Fruit fly (Drosophila melanogaster) whole organism, embryonic: ENCODE data around the gene CG44271.
A peak's percentile ranks its signal among the peaks of the same experiment; 100 is the strongest.

Experiments
- BEAF-32 ChIP-seq: fragments of 200-800 bp; sonication (Bioruptor generic); optimal IDR thresholded peaks from 3 replicates; lab custom pipeline; 2017; ENCODE audit warnings: missing biosample characterization, missing genetic modification characterization, mild to moderate bottlenecking, moderate library complexity, missing genetic modification reagents
- CG14441 ChIP-seq: fragments of 200-800 bp; sonication (Bioruptor generic); IDR thresholded peaks from 2 replicates; pipeline ENCODE4 v1.3.6; 2022; ENCODE audit warnings: missing biosample characterization, missing genetic modification characterization
- CG15269 ChIP-seq: fragments of 200-800 bp; sonication (Bioruptor generic); optimal IDR thresholded peaks from 2 replicates; lab custom pipeline; 2018; ENCODE audit warnings: missing biosample characterization, mild to moderate bottlenecking, missing genetic modification characterization, moderate library complexity
- CG15696 ChIP-seq: fragments of 200-800 bp; sonication (Bioruptor generic); optimal IDR thresholded peaks from 2 replicates; lab custom pipeline; 2019; ENCODE audit warnings: missing biosample characterization, mild to moderate bottlenecking, missing genetic modification characterization, moderate library complexity
- CG16863 ChIP-seq: fragments of 200-800 bp; sonication (Bioruptor generic); optimal IDR thresholded peaks from 3 replicates; lab custom pipeline; 2016; ENCODE audit warnings: missing biosample characterization, missing genetic modification characterization
- CG18476 ChIP-seq: fragments of 200-800 bp; sonication (Bioruptor generic); optimal IDR thresholded peaks from 2 replicates; lab custom pipeline; 2016; ENCODE audit warnings: missing biosample characterization, mild to moderate bottlenecking, missing genetic modification characterization
- CG2202 ChIP-seq: fragments of 200-800 bp; sonication (Bioruptor generic); optimal IDR thresholded peaks from 2 replicates; lab custom pipeline; 2018; ENCODE audit warnings: missing biosample characterization, mild to moderate bottlenecking, missing genetic modification characterization
- CG3163 ChIP-seq: fragments of 200-800 bp; sonication (Bioruptor generic); optimal IDR thresholded peaks from 3 replicates; lab custom pipeline; 2016; ENCODE audit warnings: missing biosample characterization, missing genetic modification characterization
- CG33213 ChIP-seq: fragments of 200-800 bp; sonication (Bioruptor generic); optimal IDR thresholded peaks from 3 replicates; lab custom pipeline; 2016; ENCODE audit warnings: missing biosample characterization, missing genetic modification characterization
- CG3995 ChIP-seq: fragments of 200-800 bp; sonication (Bioruptor generic); optimal IDR thresholded peaks from 3 replicates; lab custom pipeline; 2016; ENCODE audit warnings: missing biosample characterization, missing genetic modification characterization
- CG4820 ChIP-seq: fragments of 200-800 bp; sonication (Bioruptor generic); optimal IDR thresholded peaks from 3 replicates; lab custom pipeline; 2016; ENCODE audit warnings: missing biosample characterization, missing genetic modification characterization
- CG7357 ChIP-seq: fragments of 200-800 bp; sonication (Bioruptor generic); IDR thresholded peaks from 3 replicates; pipeline ENCODE4 v1.3.6; 2022; ENCODE audit warnings: missing biosample characterization, missing genetic modification characterization
- CG7745 ChIP-seq: fragments of 200-800 bp; sonication (Bioruptor generic); optimal IDR thresholded peaks from 2 replicates; lab custom pipeline; 2018; ENCODE audit warnings: missing biosample characterization, mild to moderate bottlenecking, missing genetic modification characterization, moderate library complexity
- CG7987 ChIP-seq: fragments of 200-800 bp; sonication (Bioruptor generic); optimal IDR thresholded peaks from 2 replicates; lab custom pipeline; 2018; ENCODE audit warnings: missing biosample characterization, mild to moderate bottlenecking, missing genetic modification characterization, moderate library complexity
- CG9609 ChIP-seq: fragments of 200-800 bp; sonication (Bioruptor generic); optimal IDR thresholded peaks from 3 replicates; lab custom pipeline; 2016; ENCODE audit warnings: missing biosample characterization, missing genetic modification characterization
- CG9817 ChIP-seq: fragments of 200-800 bp; sonication (Bioruptor generic); optimal IDR thresholded peaks from 2 replicates; lab custom pipeline; 2018; ENCODE audit warnings: missing biosample characterization, mild to moderate bottlenecking, missing genetic modification characterization, moderate library complexity
- CoRest ChIP-seq: fragments of 200-800 bp; sonication (Bioruptor generic); optimal IDR thresholded peaks from 3 replicates; lab custom pipeline; 2018; ENCODE audit warnings: missing biosample characterization, mild to moderate bottlenecking, missing genetic modification characterization, moderate library complexity
- D19B ChIP-seq: fragments of 200-800 bp; sonication (Bioruptor generic); optimal IDR thresholded peaks from 2 replicates; lab custom pipeline; 2017; ENCODE audit warnings: missing biosample characterization, mild to moderate bottlenecking, missing genetic modification characterization
- Dbx ChIP-seq: fragments of 200-800 bp; sonication (Bioruptor generic); IDR thresholded peaks from 3 replicates; pipeline ENCODE4 v1.3.6; 2022; ENCODE audit warnings: missing biosample characterization, missing genetic modification characterization
- Deaf1 ChIP-seq: fragments of 200-800 bp; optimal IDR thresholded peaks from 3 replicates; lab custom pipeline; 2019; ENCODE audit warnings: missing biosample characterization, mild to moderate bottlenecking, missing genetic modification characterization, moderate library complexity
- Dll ChIP-seq: fragments of 200-800 bp; sonication (Bioruptor generic); IDR thresholded peaks from 4 replicates; pipeline ENCODE4 v1.3.6; 2022; ENCODE audit warnings: missing biosample characterization, missing genetic modification characterization; ENCODE audit not compliant: partially characterized antibody
- Gug ChIP-seq: fragments of 200-800 bp; sonication (Bioruptor generic); IDR thresholded peaks from 4 replicates; pipeline ENCODE4 v1.3.6; 2022; ENCODE audit warnings: missing biosample characterization, missing genetic modification characterization
- HLHmδ ChIP-seq: fragments of 200-800 bp; sonication (Bioruptor generic); optimal IDR thresholded peaks from 2 replicates; lab custom pipeline; 2018; ENCODE audit warnings: missing biosample characterization, mild to moderate bottlenecking, missing genetic modification characterization, moderate library complexity
- Hey ChIP-seq: fragments of 200-800 bp; sonication (Bioruptor generic); optimal IDR thresholded peaks from 3 replicates; lab custom pipeline; 2018; ENCODE audit warnings: missing biosample characterization, mild to moderate bottlenecking, missing genetic modification characterization
- HmgZ ChIP-seq: fragments of 200-800 bp; sonication (Bioruptor generic); optimal IDR thresholded peaks from 2 replicates; lab custom pipeline; 2018; ENCODE audit warnings: missing biosample characterization, mild to moderate bottlenecking, missing genetic modification characterization
- Myb ChIP-seq: fragments of 200-800 bp; sonication (Bioruptor generic); optimal IDR thresholded peaks from 2 replicates; lab custom pipeline; 2016; ENCODE audit warnings: missing biosample characterization, missing genetic modification characterization
- Nf-YB ChIP-seq: fragments of 200-800 bp; sonication (Bioruptor generic); optimal IDR thresholded peaks from 3 replicates; lab custom pipeline; 2019; ENCODE audit warnings: missing biosample characterization, mild to moderate bottlenecking, missing genetic modification characterization, moderate library complexity
- Rfx ChIP-seq: fragments of 200-800 bp; sonication (Bioruptor generic); IDR thresholded peaks from 2 replicates; pipeline ENCODE4 v1.3.6; 2022; ENCODE audit warnings: missing biosample characterization, missing genetic modification characterization
- Side ChIP-seq: fragments of 200-800 bp; sonication (Bioruptor generic); optimal IDR thresholded peaks from 2 replicates; lab custom pipeline; 2016; ENCODE audit warnings: missing biosample characterization, missing genetic modification characterization
- Sox100B ChIP-seq: fragments of 200-800 bp; sonication (Bioruptor generic); optimal IDR thresholded peaks from 3 replicates; lab custom pipeline; 2018; ENCODE audit warnings: missing biosample characterization, mild to moderate bottlenecking, missing genetic modification characterization
- Ssrp ChIP-seq: fragments of 200-800 bp; sonication (Bioruptor generic); optimal IDR thresholded peaks from 2 replicates; lab custom pipeline; 2018; ENCODE audit warnings: missing biosample characterization, mild to moderate bottlenecking, missing genetic modification characterization, moderate library complexity
- Stat92E ChIP-seq, 3 experiments: fragments of >200 bp in 2 of 3; fragments of 200-800 bp in 1 of 3; sonication (Bioruptor generic) in 1 of 3; optimal IDR thresholded peaks; 2 replicates each; lab custom pipeline; 2017 to 2019; ENCODE audit warnings: missing biosample characterization in 3 of 3, missing genetic modification characterization in 3 of 3, mild to moderate bottlenecking in 1 of 3, moderate library complexity in 1 of 3
- Trl ChIP-seq, 3 experiments: fragments of >200 bp in 2 of 3; fragments of 200-800 bp in 1 of 3; sonication (Bioruptor generic) in 1 of 3; optimal IDR thresholded peaks; 2 replicates in 1 of 3; 3 replicates in 2 of 3; lab custom pipeline; 2016 to 2017; ENCODE audit warnings: missing biosample characterization in 1 of 3, missing genetic modification characterization in 1 of 3
- az2 ChIP-seq: fragments of 200-800 bp; sonication (Bioruptor generic); optimal IDR thresholded peaks from 3 replicates; lab custom pipeline; 2016; ENCODE audit warnings: missing biosample characterization, missing genetic modification characterization
- bigmax ChIP-seq: fragments of 200-800 bp; sonication (Bioruptor generic); optimal IDR thresholded peaks from 2 replicates; lab custom pipeline; 2018; ENCODE audit warnings: missing biosample characterization, mild to moderate bottlenecking, missing genetic modification characterization
- ci ChIP-seq: fragments of 200-800 bp; sonication (Bioruptor generic); IDR thresholded peaks from 3 replicates; pipeline ENCODE4 v1.3.6; 2022; ENCODE audit warnings: missing biosample characterization, missing genetic modification characterization
- emc ChIP-seq: fragments of 200-800 bp; sonication (Bioruptor generic); optimal IDR thresholded peaks from 2 replicates; lab custom pipeline; 2016; ENCODE audit warnings: missing biosample characterization, missing genetic modification characterization
- gcm ChIP-seq: fragments of 200-800 bp; sonication (Bioruptor generic); optimal IDR thresholded peaks from 2 replicates; lab custom pipeline; 2019; ENCODE audit warnings: missing biosample characterization, mild to moderate bottlenecking, missing genetic modification characterization, moderate library complexity
- gcm2 ChIP-seq: fragments of 200-800 bp; sonication (Bioruptor generic); optimal IDR thresholded peaks from 2 replicates; lab custom pipeline; 2016; ENCODE audit warnings: missing biosample characterization, missing genetic modification characterization
- knrl ChIP-seq: fragments of 200-800 bp; sonication (Bioruptor generic); IDR thresholded peaks from 3 replicates; pipeline ENCODE4 v1.3.6; 2022; ENCODE audit warnings: missing biosample characterization, missing genetic modification characterization; ENCODE audit not compliant: partially characterized antibody
- luna ChIP-seq: fragments of 200-800 bp; sonication (Bioruptor generic); optimal IDR thresholded peaks from 2 replicates; lab custom pipeline; 2016; ENCODE audit warnings: missing biosample characterization, missing genetic modification characterization
- mirr ChIP-seq: fragments of 200-800 bp; sonication (Bioruptor generic); optimal IDR thresholded peaks from 3 replicates; lab custom pipeline; 2018; ENCODE audit warnings: missing biosample characterization, mild to moderate bottlenecking, missing genetic modification characterization
- nom ChIP-seq: fragments of 200-800 bp; sonication (Bioruptor generic); optimal IDR thresholded peaks from 2 replicates; lab custom pipeline; 2017; ENCODE audit warnings: missing biosample characterization, missing genetic modification characterization, mild to moderate bottlenecking, moderate library complexity, missing genetic modification reagents
- psq ChIP-seq: fragments of 200-800 bp; sonication (Bioruptor generic); optimal IDR thresholded peaks from 2 replicates; lab custom pipeline; 2017; ENCODE audit warnings: missing biosample characterization, missing genetic modification characterization
- rib ChIP-seq: fragments of 200-800 bp; sonication (Bioruptor generic); IDR thresholded peaks from 2 replicates; pipeline ENCODE4 v1.3.6; 2022; ENCODE audit warnings: missing biosample characterization, missing genetic modification characterization
- row ChIP-seq: fragments of 200-800 bp; sonication (Bioruptor generic); IDR thresholded peaks from 3 replicates; pipeline ENCODE4 v1.3.6; 2022; ENCODE audit warnings: missing biosample characterization, missing genetic modification characterization
- slp2 ChIP-seq: fragments of 200-800 bp; sonication (Bioruptor generic); optimal IDR thresholded peaks from 2 replicates; lab custom pipeline; 2016; ENCODE audit warnings: missing biosample characterization, missing genetic modification characterization
- sqz ChIP-seq: fragments of 200-800 bp; sonication (Bioruptor generic); optimal IDR thresholded peaks from 3 replicates; lab custom pipeline; 2018; ENCODE audit warnings: missing biosample characterization, mild to moderate bottlenecking, missing genetic modification characterization
- tll ChIP-seq, 2 experiments: fragments of 200-800 bp in 1 of 2; fragments of >200 bp in 1 of 2; sonication (Bioruptor generic) in 1 of 2; optimal IDR thresholded peaks; 2 replicates each; lab custom pipeline; 2017 to 2019; ENCODE audit warnings: missing biosample characterization in 2 of 2, missing genetic modification characterization in 2 of 2, mild to moderate bottlenecking in 1 of 2, moderate library complexity in 1 of 2
- yki ChIP-seq: fragments of >200 bp; optimal IDR thresholded peaks from 3 replicates; lab custom pipeline; 2018
- z ChIP-seq: fragments of 200-800 bp; sonication (Bioruptor generic); IDR thresholded peaks from 3 replicates; pipeline ENCODE4 v1.3.6; 2022; ENCODE audit warnings: missing biosample characterization, missing genetic modification characterization

The CG44271 gene

DNA sequence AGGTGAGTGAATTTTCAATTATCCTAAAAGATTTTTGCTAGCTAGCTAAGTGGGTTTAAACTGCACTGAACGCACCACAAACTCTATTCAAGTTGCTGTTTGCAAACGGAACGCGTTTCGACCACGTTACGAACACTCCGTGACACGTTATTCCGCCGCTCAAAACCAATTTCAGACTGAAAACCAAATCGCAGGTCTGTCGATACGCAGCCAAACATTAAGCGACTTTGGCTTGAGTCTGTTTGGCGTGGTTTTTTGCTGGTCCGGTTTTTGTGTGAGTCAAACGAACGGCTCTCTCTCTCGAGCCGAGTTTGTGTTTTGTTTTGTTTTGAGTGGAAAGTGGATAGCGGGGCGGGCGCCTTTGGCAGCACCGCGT, 46.7 kb upstream of the CG44271 start (continued):
- TF ChIP-seq Dll (GFP tag; lab: Robert Waterston, UW) (no peak), BEAF-32 (no peak), Trl (optimal IDR thresholded peaks at IDR 0.05; lab: Kevin White, UChicago) (peak; percentile 2 to 68), Trl (GFP tag; optimal IDR thresholded peaks at IDR 0.05; lab: Kevin White, UChicago) (no peak), Hey (tag; lab: Kevin White, UChicago) (no peak), CG4820 (GFP tag; lab: Kevin White, UChicago) (no peak), HmgZ (tag; lab: Kevin White, UChicago) (no peak), CG18476 (GFP tag; lab: Kevin White, UChicago) (no peak), CG7357 (GFP tag; lab: Robert Waterston, UW) (no peak), nom (GFP tag; lab: Kevin White, UChicago) (peak; percentile 22), yki (lab: Kevin White, UChicago) (no peak), Dbx (GFP tag; lab: Robert Waterston, UW) (no peak), gcm (no peak), Side (GFP tag; lab: Kevin White, UChicago) (no peak), Nf-YB (GFP tag; lab: Kevin White, UChicago) (no peak), Stat92E (GFP tag; optimal IDR thresholded peaks at IDR 0.05; lab: Kevin White, UChicago) (peak in 1 of 3 experiments; percentile 8), CG3995 (GFP tag; lab: Kevin White, UChicago) (no peak), D19B (GFP tag; lab: Kevin White, UChicago) (no peak), psq (no peak), CG7745 (tag; lab: Kevin White, UChicago) (no peak), CG9817 (tag; lab: Kevin White, UChicago) (no peak), Ssrp (tag; lab: Kevin White, UChicago) (no peak), Gug (GFP tag; lab: Robert Waterston, UW) (no peak), CG9609 (GFP tag; lab: Kevin White, UChicago) (no peak), rib (GFP tag; lab: Robert Waterston, UW) (0 out of 2 replicates have a peak, but pooled peaks have one; percentile 10), CG16863 (GFP tag; lab: Kevin White, UChicago) (no peak), Deaf1 (tag; lab: Kevin White, UChicago) (no peak), Rfx (GFP tag; lab: Robert Waterston, UW) (no peak), CG33213 (GFP tag; lab: Kevin White, UChicago) (no peak), sqz (GFP tag; lab: Kevin White, UChicago) (peak; percentile 43), row (GFP tag; lab: Robert Waterston, UW) (no peak), Sox100B (GFP tag; lab: Kevin White, UChicago) (no peak), knrl (GFP tag; lab: Robert Waterston, UW) (0 out of 3 replicates have a peak, but pooled peaks have one; percentile 35), CG15269 (tag; lab: Kevin White, UChicago) (no peak), Myb (GFP tag; lab: Kevin White, UChicago) (no peak), CG7987 (GFP tag; lab: Kevin White, UChicago) (no peak), CG2202 (tag; lab: Kevin White, UChicago) (no peak), slp2 (no peak), emc (GFP tag; lab: Kevin White, UChicago) (no peak), z (GFP tag; lab: Robert Waterston, UW) (peak; percentile 97), CG15696 (tag; lab: Kevin White, UChicago) (no peak), HLHmδ (GFP tag; lab: Kevin White, UChicago) (no peak), tll (GFP tag; optimal IDR thresholded peaks at IDR 0.05; lab: Kevin White, UChicago) (no peak), bigmax (GFP tag; lab: Kevin White, UChicago) (no peak), CG3163 (GFP tag; lab: Kevin White, UChicago) (peak; percentile 97), CoRest (tag; lab: Kevin White, UChicago) (no peak), CG14441 (GFP tag; lab: Robert Waterston, UW) (no peak), luna (GFP tag; lab: Kevin White, UChicago) (no peak), ci (GFP tag; lab: Robert Waterston, UW) (no peak), az2 (GFP tag; lab: Kevin White, UChicago) (no peak), gcm2 (GFP tag; lab: Kevin White, UChicago) (no peak), mirr (GFP tag; lab: Kevin White, UChicago) (no peak)
